Worm (Caenorhabditis elegans) whole organism, midembryonic: ENCODE results near the gene srw-91.

ENCODE experiments used
- T22C8.4 ChIP-seq: fragments of 200-800 bp; sonication (Bioruptor generic); IDR thresholded peaks from 2 replicates; pipeline ENCODE4 v1.3.6; 2022; ENCODE audit warnings: missing genetic modification characterization, missing compliant biosample characterization
- cog-1 ChIP-seq: sonication (generic microtip); optimal IDR thresholded peaks from 2 replicates; lab custom pipeline; 2016; ENCODE audit warnings: missing genetic modification characterization, missing compliant biosample characterization
- flt-1 ChIP-seq: fragments of 200-800 bp; sonication (Bioruptor generic); IDR thresholded peaks from 2 replicates; pipeline ENCODE4 v1.3.6; 2022; ENCODE audit warnings: missing genetic modification characterization, missing compliant biosample characterization
- klf-2 ChIP-seq: fragments of 200-800 bp; sonication (Bioruptor generic); conservative IDR thresholded peaks from 2 replicates; pipeline ENCODE4 v1.3.6; 2022; ENCODE audit warnings: missing genetic modification reagents, missing genetic modification characterization, missing compliant biosample characterization
- med-1 ChIP-seq: sonication (generic microtip); optimal IDR thresholded peaks from 2 replicates; lab custom pipeline; 2017; ENCODE audit warnings: missing genetic modification characterization, mild to moderate bottlenecking, missing compliant biosample characterization, antibody characterized with exemption, missing genetic modification reagents; ENCODE audit not compliant: insufficient read depth
- ref-1 ChIP-seq: fragments of 200-800 bp; sonication (Bioruptor generic); conservative IDR thresholded peaks from 2 replicates; pipeline ENCODE4 v1.3.6; 2022; ENCODE audit warnings: missing genetic modification reagents, missing genetic modification characterization, missing compliant biosample characterization
- tab-1 ChIP-seq: fragments of 200-800 bp; sonication (Bioruptor generic); IDR thresholded peaks from 2 replicates; pipeline ENCODE4 v1.3.6; 2022; ENCODE audit warnings: missing genetic modification characterization, missing compliant biosample characterization
- ztf-23 ChIP-seq: fragments of 200-800 bp; sonication (Bioruptor generic); IDR thresholded peaks from 2 replicates; pipeline ENCODE4 v1.3.6; 2022; ENCODE audit warnings: missing genetic modification reagents, missing genetic modification characterization, missing compliant biosample characterization
- ztf-29 ChIP-seq: fragments of 200-800 bp; sonication (Bioruptor generic); IDR thresholded peaks from 2 replicates; pipeline ENCODE4 v1.3.6; 2022; ENCODE audit warnings: missing genetic modification reagents, missing genetic modification characterization, missing compliant biosample characterization

Gene srw-91

ce11 chrV:1680770-1681169 is at the start of gene srw-91:
Gene srw-91, minus strand, starts transcription at chrV:1680870.
- TF ChIP-seq klf-2 (no peak), flt-1 (GFP tag; lab: Robert Waterston, UW) (no peak), T22C8.4 (GFP tag; lab: Robert Waterston, UW) (no peak), cog-1 (tag; lab: Kevin White, UChicago) (no peak), ztf-23 (GFP tag; lab: Robert Waterston, UW) (no peak), med-1 (GFP tag; lab: Kevin White, UChicago) (no peak), ref-1 (GFP tag; lab: Robert Waterston, UW) (no peak), ztf-29 (GFP tag; lab: Robert Waterston, UW) (no peak), tab-1 (GFP tag; lab: Robert Waterston, UW) (no peak)

ce11 chrV:1725353-1725752 is 44.7 kb upstream of the srw-91 start, which contains the start of gene sri-27:
Gene sri-27, plus strand, starts transcription at chrV:1725653.
- TF ChIP-seq med-1 (GFP tag; lab: Kevin White, UChicago) (no peak), ztf-23 (GFP tag; lab: Robert Waterston, UW) (no peak), cog-1 (tag; lab: Kevin White, UChicago) (no peak), klf-2 (no peak), T22C8.4 (GFP tag; lab: Robert Waterston, UW) (no peak)

ce11 chrV:1721966-1722365 is 41.3 kb upstream of the srw-91 start, which contains the start of gene srw-101:
Gene srw-101, plus strand, starts transcription at chrV:1722266.
- no peak for TF ChIP-seq ztf-23 (GFP tag; lab: Robert Waterston, UW)
- no peak for TF ChIP-seq T22C8.4 (GFP tag; lab: Robert Waterston, UW)
- TF ChIP-seq cog-1 (tag; lab: Kevin White, UChicago): no peak

- TF ChIP-seq flt-1 (GFP tag; lab: Robert Waterston, UW): no peak
Observed at ce11 chrV:1719927-1720326, 39.3 kb upstream of the srw-91 start, which contains the start of gene srw-102. Gene srw-102, plus strand, starts transcription at chrV:1720227.

- no peak for TF ChIP-seq ref-1 (GFP tag; lab: Robert Waterston, UW)
- TF ChIP-seq ztf-29 (GFP tag; lab: Robert Waterston, UW): no peak
- TF ChIP-seq T22C8.4 (GFP tag; lab: Robert Waterston, UW): no peak
- TF ChIP-seq klf-2: no peak
- no peak for TF ChIP-seq flt-1 (GFP tag; lab: Robert Waterston, UW)
Observed at ce11 chrV:1718232-1718631, 37.6 kb upstream of the srw-91 start.

ce11 chrV:1716892-1717291 is 36.2 kb upstream of the srw-91 start, which contains the start of gene srw-103:
Gene srw-103, plus strand, starts transcription at chrV:1717192.
- TF ChIP-seq tab-1 (GFP tag; lab: Robert Waterston, UW): no peak
- TF ChIP-seq T22C8.4 (GFP tag; lab: Robert Waterston, UW): no peak
- TF ChIP-seq ztf-29 (GFP tag; lab: Robert Waterston, UW): no peak

- TF ChIP-seq klf-2 (peak; percentile 86), tab-1 (GFP tag; lab: Robert Waterston, UW) (peak; percentile 81), T22C8.4 (GFP tag; lab: Robert Waterston, UW) (peak; percentile 29; the same call in 1 of the 2 replicates), ref-1 (GFP tag; lab: Robert Waterston, UW) (peak; percentile 47; the same call in 1 of the 2 replicates), ztf-23 (GFP tag; lab: Robert Waterston, UW) (peak; percentile 84), flt-1 (GFP tag; lab: Robert Waterston, UW) (peak; percentile 57)
Observed at ce11 chrV:1713761-1714160, 33.1 kb upstream of the srw-91 start.

- TF ChIP-seq ztf-23 (GFP tag; lab: Robert Waterston, UW): peak; percentile 37; the same call in 1 of the 2 replicates
Observed at ce11 chrV:1712471-1712870, 31.8 kb upstream of the srw-91 start.

ce11 chrV:1710909-1711308 is 30.2 kb upstream of the srw-91 start, which contains the start of gene srw-100:
Gene srw-100, plus strand, starts transcription at chrV:1711209.
- TF ChIP-seq T22C8.4 (GFP tag; lab: Robert Waterston, UW) (no peak), flt-1 (GFP tag; lab: Robert Waterston, UW) (no peak), ztf-29 (GFP tag; lab: Robert Waterston, UW) (no peak), ref-1 (GFP tag; lab: Robert Waterston, UW) (no peak), tab-1 (GFP tag; lab: Robert Waterston, UW) (no peak), ztf-23 (GFP tag; lab: Robert Waterston, UW) (no peak), cog-1 (tag; lab: Kevin White, UChicago) (no peak), med-1 (GFP tag; lab: Kevin White, UChicago) (no peak), klf-2 (no peak)

ce11 chrV:1708441-1708840 is 27.8 kb upstream of the srw-91 start, which contains the start of gene srw-99:
Gene srw-99, plus strand, starts transcription at chrV:1708741.
- TF ChIP-seq tab-1 (GFP tag; lab: Robert Waterston, UW) (no peak), flt-1 (GFP tag; lab: Robert Waterston, UW) (no peak), med-1 (GFP tag; lab: Kevin White, UChicago) (no peak), cog-1 (tag; lab: Kevin White, UChicago) (no peak), T22C8.4 (GFP tag; lab: Robert Waterston, UW) (no peak), ztf-29 (GFP tag; lab: Robert Waterston, UW) (no peak), ref-1 (GFP tag; lab: Robert Waterston, UW) (no peak), ztf-23 (GFP tag; lab: Robert Waterston, UW) (no peak), klf-2 (no peak)
